Fruit fly (Drosophila melanogaster) whole organism: ENCODE measurements around the gene CG15465.

Experiments used
- EcR ChIP-seq, 2 experiments: fragments of >200 bp; optimal IDR thresholded peaks; 2 replicates each; lab custom pipeline; 2017; ENCODE audit warnings: missing biosample characterization in 2 of 2, missing genetic modification characterization in 2 of 2, missing genetic modification reagents in 2 of 2
- psq ChIP-seq: fragments of >200 bp; optimal IDR thresholded peaks from 2 replicates; lab custom pipeline; 2017

- no peak for TF ChIP-seq EcR (GFP tag; optimal IDR thresholded peaks at IDR 0.05; lab: Kevin White, UChicago)
- TF ChIP-seq psq: no peak
Observed at dm6 chrX:5093924-5094323, 8.4 kb downstream of the CG15465 start.
